Worm (Caenorhabditis elegans) whole organism, late embryonic: Measurements from ENCODE around the gene ins-21.

ENCODE experiments used
- ceh-31 ChIP-seq: sonication (generic microtip); optimal IDR thresholded peaks from 2 replicates; lab custom pipeline; 2016; ENCODE audit warnings: missing genetic modification characterization, missing compliant biosample characterization
- sox-4 ChIP-seq: sonication (generic microtip); optimal IDR thresholded peaks from 2 replicates; lab custom pipeline; 2017; ENCODE audit warnings: mild to moderate bottlenecking, missing genetic modification characterization, inconsistent platforms, missing compliant biosample characterization

DNA sequence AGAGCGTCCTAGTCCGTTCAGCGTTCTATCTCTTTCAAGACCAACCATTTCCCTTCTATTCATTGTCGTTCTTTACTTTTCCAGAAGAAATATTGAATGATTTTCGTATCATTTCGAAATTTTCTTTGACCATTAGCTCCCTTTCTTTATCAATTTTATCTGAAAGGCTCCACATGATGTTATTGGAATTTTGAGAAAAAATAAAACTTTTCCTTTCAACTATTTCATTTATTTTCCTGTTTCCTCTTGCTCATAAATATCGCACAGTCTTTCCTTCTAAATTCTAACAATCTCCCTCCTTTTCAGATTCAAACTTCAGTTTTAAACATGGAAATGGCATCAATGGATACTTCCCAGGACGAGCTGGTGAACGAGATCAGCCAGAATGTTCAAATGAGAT, 34.0 kb downstream of the ins-21 start, which contains the start of gene T16G12.4:
- TF ChIP-seq sox-4 (tag; lab: Kevin White, UChicago) (no peak), ceh-31 (tag; lab: Kevin White, UChicago) (no peak)
